Worm (Caenorhabditis elegans) whole organism, midembryonic: Measurements from ENCODE around the gene F36G9.13.

Source experiments
- T22C8.4 ChIP-seq: fragments of 200-800 bp; sonication (Bioruptor generic); IDR thresholded peaks from 2 replicates; pipeline ENCODE4 v1.3.6; 2022; ENCODE audit warnings: missing genetic modification characterization, missing compliant biosample characterization
- cog-1 ChIP-seq: sonication (generic microtip); optimal IDR thresholded peaks from 2 replicates; lab custom pipeline; 2016; ENCODE audit warnings: missing genetic modification characterization, missing compliant biosample characterization
- ztf-29 ChIP-seq: fragments of 200-800 bp; sonication (Bioruptor generic); IDR thresholded peaks from 2 replicates; pipeline ENCODE4 v1.3.6; 2022; ENCODE audit warnings: missing genetic modification reagents, missing genetic modification characterization, missing compliant biosample characterization

DNA sequence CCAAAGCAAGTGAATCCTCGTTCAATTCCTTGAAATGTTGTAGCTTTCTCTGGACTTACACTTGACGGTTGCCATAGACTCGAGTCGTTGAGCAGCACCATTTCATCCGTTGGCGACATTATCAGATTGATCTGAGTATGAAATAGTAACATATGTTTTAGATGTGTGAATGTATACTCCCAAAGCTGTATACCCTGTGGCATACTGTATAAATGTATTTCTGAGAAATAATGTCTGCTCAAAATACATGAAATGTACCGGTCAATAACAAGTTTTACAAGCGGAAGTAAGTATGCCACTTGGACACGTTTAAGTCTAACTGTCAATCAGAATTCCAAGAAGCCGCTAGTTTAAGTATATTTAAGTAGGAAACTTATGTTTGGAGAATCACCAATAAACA, 26.5 kb downstream of the F36G9.13 start, which contains the start of gene str-233:
- TF ChIP-seq ztf-29 (GFP tag; lab: Robert Waterston, UW) (no peak), cog-1 (no peak), T22C8.4 (GFP tag; lab: Robert Waterston, UW) (no peak)
